Worm (Caenorhabditis elegans) whole organism, L2 larva: ENCODE results near the gene cyp-14A2.

Source experiments
- F13H6.1 ChIP-seq: sonication (generic microtip); optimal IDR thresholded peaks from 2 replicates; lab custom pipeline; 2016; ENCODE audit warnings: missing genetic modification characterization, missing compliant biosample characterization
- ama-1 ChIP-seq: fragments of 150-350 bp; optimal IDR thresholded peaks from 2 replicates; lab custom pipeline; 2018; ENCODE audit warnings: inconsistent platforms
- fos-1 ChIP-seq: fragments of 150-350 bp; optimal IDR thresholded peaks from 2 replicates; lab custom pipeline; 2014; ENCODE audit warnings: missing biosample characterization, missing genetic modification characterization
- lin-13 ChIP-seq: fragments of 150-350 bp; optimal IDR thresholded peaks from 2 replicates; lab custom pipeline; 2014; ENCODE audit warnings: missing biosample characterization, missing genetic modification reagents, missing genetic modification characterization
- lsy-2 ChIP-seq, 2 experiments: fragments of 150-350 bp in 1 of 2; sonication (generic microtip) in 1 of 2; optimal IDR thresholded peaks; 2 replicates each; lab custom pipeline; 2014 to 2017; ENCODE audit warnings: missing biosample characterization in 2 of 2, missing genetic modification characterization in 2 of 2
- mab-5 ChIP-seq: fragments of 150-350 bp; optimal IDR thresholded peaks from 2 replicates; lab custom pipeline; 2014; ENCODE audit warnings: missing biosample characterization, missing genetic modification characterization

ce11 chrX:13262195-13262594 is 7.3 kb downstream of the cyp-14A2 start, which contains the start of gene K09A11.1:
- TF ChIP-seq lsy-2 (tag; optimal IDR thresholded peaks at IDR 0.05; lab: Kevin White, UChicago): no peak
- TF ChIP-seq fos-1 (tag; lab: Kevin White, UChicago): no peak
- TF ChIP-seq ama-1 (lab: Kevin White, UChicago): no peak
- no peak for TF ChIP-seq mab-5 (tag; lab: Kevin White, UChicago)
- TF ChIP-seq F13H6.1: no peak
- no peak for TF ChIP-seq lin-13
